Fruit fly (Drosophila melanogaster) Kc167 (cell line): ENCODE data around the gene TyrRS.

Experiments
- Myc ChIP-seq: fragments of >200 bp; optimal IDR thresholded peaks from 2 replicates; lab custom pipeline; 2017; ENCODE audit warnings: missing external identifiers
- Sin3A ChIP-seq: fragments of >200 bp; optimal IDR thresholded peaks from 2 replicates; lab custom pipeline; 2018; ENCODE audit warnings: missing external identifiers
- h ChIP-seq: fragments of >200 bp; optimal IDR thresholded peaks from 3 replicates; lab custom pipeline; 2018; ENCODE audit warnings: missing external identifiers
- insv ChIP-seq: fragments of >200 bp; optimal IDR thresholded peaks from 3 replicates; lab custom pipeline; 2018; ENCODE audit warnings: missing external identifiers
- psq ChIP-seq: fragments of >200 bp; optimal IDR thresholded peaks from 2 replicates; lab custom pipeline; 2017; ENCODE audit warnings: missing external identifiers
- ttk ChIP-seq: sonication (Bioruptor generic); optimal IDR thresholded peaks from 2 replicates; lab custom pipeline; 2017; ENCODE audit warnings: missing external identifiers

Gene TyrRS

DNA sequence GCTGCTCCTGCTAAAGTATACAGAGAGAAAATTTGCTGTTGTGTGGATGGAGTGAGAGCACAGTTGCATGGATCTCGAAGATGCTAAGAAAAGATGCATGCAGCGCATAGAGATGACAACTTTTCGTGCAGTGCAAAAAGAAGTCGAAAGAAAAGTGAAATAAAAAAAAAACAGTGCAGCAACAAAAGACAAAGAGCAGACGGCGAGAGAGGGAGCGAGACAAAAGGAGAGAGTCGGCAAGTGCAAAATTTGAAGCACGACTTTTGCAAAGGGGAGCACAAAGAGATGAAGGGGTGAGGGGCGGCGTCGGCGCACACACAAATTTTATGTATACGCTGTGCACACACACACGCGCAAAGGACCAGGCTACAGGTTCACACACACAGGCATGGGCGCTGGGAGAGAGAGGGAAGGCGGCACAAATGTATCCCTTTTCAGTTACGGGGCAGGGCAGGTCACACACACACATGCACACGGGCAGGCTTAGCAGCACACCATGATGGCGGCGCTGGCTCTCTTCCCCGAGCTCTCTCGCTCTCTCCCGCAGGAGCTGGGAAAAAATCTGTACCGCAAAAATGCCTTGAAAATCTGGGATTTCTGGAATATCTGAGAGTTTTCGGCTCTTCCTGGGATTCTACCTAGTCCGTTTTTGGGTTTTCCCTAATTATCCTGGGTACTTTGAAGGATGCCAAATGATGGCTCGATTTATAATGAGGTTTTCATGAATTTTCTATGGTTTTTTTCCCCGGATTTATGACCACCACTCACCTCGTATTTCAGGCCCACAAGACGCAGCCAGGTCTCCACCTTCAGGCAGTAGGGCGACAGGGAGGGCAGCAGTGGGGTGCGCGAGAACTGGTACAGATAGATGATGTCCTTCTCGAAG, 8.6 kb downstream of the TyrRS start:
- no peak for TF ChIP-seq h (lab: Kevin White, UChicago)
- no peak for TF ChIP-seq psq
- TF ChIP-seq Sin3A (lab: Kevin White, UChicago): no peak
- no peak for TF ChIP-seq insv (lab: Kevin White, UChicago)
- no peak for TF ChIP-seq Myc (lab: Kevin White, UChicago)
- no peak for TF ChIP-seq ttk (lab: Kevin White, UChicago)

dm6 chr3L:16409440-16410233, 9.5 kb downstream of the TyrRS start:
- TF ChIP-seq h (lab: Kevin White, UChicago) (no peak), Sin3A (lab: Kevin White, UChicago) (no peak), Myc (lab: Kevin White, UChicago) (no peak), insv (lab: Kevin White, UChicago) (no peak), psq (no peak), ttk (lab: Kevin White, UChicago) (no peak)

- TF ChIP-seq insv (lab: Kevin White, UChicago) (no peak), psq (no peak), Myc (lab: Kevin White, UChicago) (no peak), Sin3A (lab: Kevin White, UChicago) (no peak), h (lab: Kevin White, UChicago) (no peak), ttk (lab: Kevin White, UChicago) (no peak)
Observed at dm6 chr3L:16408609-16409439, 10.3 kb downstream of the TyrRS start.

DNA sequence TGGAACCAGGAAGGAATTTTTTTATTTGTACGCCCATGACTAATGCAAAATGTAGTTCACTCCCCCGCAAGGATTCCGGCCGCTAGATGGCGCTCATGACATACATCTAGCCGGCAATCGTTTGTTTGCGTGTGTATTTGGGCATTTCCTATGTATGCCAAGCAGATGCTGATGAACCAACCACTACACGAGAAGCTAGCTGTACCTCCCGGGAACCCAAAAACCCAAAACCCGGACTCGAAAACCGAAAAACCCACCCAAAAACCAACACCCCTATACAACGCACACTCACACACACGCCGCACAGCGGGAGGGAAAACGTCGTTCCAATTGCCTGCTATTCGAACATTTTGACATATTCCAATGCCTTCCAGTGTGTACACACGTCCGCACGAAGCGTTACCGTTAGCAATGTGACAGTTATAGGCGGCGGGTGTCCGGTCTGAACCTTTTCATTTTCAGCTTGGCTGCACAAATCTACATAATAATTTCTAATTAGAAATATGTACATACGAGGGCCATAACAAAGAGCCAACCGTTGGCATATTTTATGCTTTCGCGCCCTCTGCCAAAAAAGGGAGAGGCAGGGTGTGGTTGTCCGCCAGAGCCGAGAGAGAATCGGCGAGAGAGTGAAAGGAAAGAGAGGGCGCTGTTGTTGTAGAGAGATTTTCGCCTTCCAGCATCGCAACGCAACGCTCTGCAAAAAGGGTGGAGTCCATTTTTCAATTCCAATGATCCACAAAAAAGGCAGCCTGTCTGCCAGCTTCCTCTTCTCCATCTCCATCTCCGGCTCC, 11.1 kb downstream of the TyrRS start:
- TF ChIP-seq h (lab: Kevin White, UChicago) (no peak), psq (no peak), ttk (lab: Kevin White, UChicago) (no peak), insv (lab: Kevin White, UChicago) (no peak), Sin3A (lab: Kevin White, UChicago) (no peak), Myc (lab: Kevin White, UChicago) (no peak)

dm6 chr3L:16402253-16402652, 16.8 kb downstream of the TyrRS start:
- TF ChIP-seq Myc (lab: Kevin White, UChicago) (no peak), insv (lab: Kevin White, UChicago) (no peak), psq (no peak), ttk (lab: Kevin White, UChicago) (no peak), Sin3A (lab: Kevin White, UChicago) (no peak), h (lab: Kevin White, UChicago) (no peak)

- TF ChIP-seq ttk (lab: Kevin White, UChicago) (no peak), h (lab: Kevin White, UChicago) (no peak), Myc (lab: Kevin White, UChicago) (no peak), Sin3A (lab: Kevin White, UChicago) (no peak), psq (no peak), insv (lab: Kevin White, UChicago) (no peak)
Observed at dm6 chr3L:16400175-16400574, 18.9 kb downstream of the TyrRS start, which contains the start of gene CG44836. Gene CG44836 (minus strand): TSS chr3L:16400275.

- TF ChIP-seq Myc (lab: Kevin White, UChicago): no peak
- TF ChIP-seq Sin3A (lab: Kevin White, UChicago): no peak
- TF ChIP-seq h (lab: Kevin White, UChicago): no peak
- TF ChIP-seq ttk (lab: Kevin White, UChicago): no peak
Observed at dm6 chr3L:16394506-16394905, 24.6 kb downstream of the TyrRS start, which contains the start of gene Gagr. Gene Gagr (plus strand): TSS chr3L:16394586.

DNA sequence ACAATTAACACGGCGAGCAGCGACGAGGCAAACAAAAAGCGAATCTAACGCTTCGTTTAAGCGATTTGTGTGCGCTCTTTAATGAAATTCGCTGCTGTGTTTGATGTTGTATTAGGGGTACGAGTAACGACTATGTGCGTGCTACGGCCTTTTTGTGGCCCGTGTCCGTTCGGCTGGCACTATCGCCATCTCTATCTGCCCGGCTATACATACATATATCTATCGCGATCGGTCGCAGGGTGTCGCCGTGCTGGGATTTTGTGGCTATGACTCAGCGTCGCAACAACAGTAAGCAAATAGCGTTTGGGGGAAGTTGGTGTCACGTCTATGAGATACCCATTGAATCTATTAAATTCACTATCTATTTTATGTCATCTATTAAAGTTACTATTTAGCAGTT, 25.4 kb downstream of the TyrRS start:
- TF ChIP-seq Myc (lab: Kevin White, UChicago) (no peak), Sin3A (lab: Kevin White, UChicago) (no peak), psq (no peak), h (lab: Kevin White, UChicago) (no peak), ttk (lab: Kevin White, UChicago) (no peak), insv (lab: Kevin White, UChicago) (no peak)

dm6 chr3L:16392874-16393273, 26.2 kb downstream of the TyrRS start:
- TF ChIP-seq Myc (lab: Kevin White, UChicago): no peak
- no peak for TF ChIP-seq insv (lab: Kevin White, UChicago)
- no peak for TF ChIP-seq ttk (lab: Kevin White, UChicago)
- TF ChIP-seq psq: no peak
- TF ChIP-seq Sin3A (lab: Kevin White, UChicago): no peak
- TF ChIP-seq h (lab: Kevin White, UChicago): no peak

DNA sequence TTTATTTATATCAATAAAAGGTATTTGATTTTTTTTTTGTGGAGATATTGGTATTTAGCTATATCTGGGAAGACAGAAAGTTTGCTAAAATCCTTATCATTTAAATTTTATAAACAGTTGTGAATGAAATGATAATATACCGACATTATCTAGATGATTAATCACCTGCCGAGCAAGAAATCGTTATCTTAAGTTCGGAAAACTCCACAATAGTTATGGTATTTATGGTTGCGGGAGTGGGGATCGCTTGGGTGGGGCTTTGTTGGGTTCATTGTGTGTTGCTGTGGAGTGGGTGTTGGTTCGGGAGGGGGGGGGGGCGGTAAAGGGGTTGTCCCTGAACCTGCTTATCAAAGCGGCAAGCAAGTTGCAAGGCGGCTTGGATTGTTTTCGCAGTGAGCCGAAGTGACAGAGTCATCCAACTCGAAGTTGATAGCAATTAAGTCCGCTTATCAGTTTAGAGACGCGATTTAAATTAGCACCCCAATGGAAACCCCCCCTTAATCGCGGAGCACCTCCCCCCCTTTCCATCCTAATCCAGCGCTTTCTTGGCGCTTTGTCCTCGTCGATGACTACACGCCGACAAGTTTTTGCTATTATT, 26.8 kb downstream of the TyrRS start:
- TF ChIP-seq Myc (lab: Kevin White, UChicago): no peak
- no peak for TF ChIP-seq ttk (lab: Kevin White, UChicago)
